Fruit fly (Drosophila melanogaster) S2 (cell line): Measurements from ENCODE around the gene UQCR-14L.

ENCODE experiments used
- CG8478 ChIP-seq: fragments of >200 bp; optimal IDR thresholded peaks from 2 replicates; lab custom pipeline; 2018
- CTCF ChIP-seq, 2 experiments: fragments of >200 bp; optimal IDR thresholded peaks; 2 replicates each; lab custom pipeline; 2018

UQCR-14L gene

DNA sequence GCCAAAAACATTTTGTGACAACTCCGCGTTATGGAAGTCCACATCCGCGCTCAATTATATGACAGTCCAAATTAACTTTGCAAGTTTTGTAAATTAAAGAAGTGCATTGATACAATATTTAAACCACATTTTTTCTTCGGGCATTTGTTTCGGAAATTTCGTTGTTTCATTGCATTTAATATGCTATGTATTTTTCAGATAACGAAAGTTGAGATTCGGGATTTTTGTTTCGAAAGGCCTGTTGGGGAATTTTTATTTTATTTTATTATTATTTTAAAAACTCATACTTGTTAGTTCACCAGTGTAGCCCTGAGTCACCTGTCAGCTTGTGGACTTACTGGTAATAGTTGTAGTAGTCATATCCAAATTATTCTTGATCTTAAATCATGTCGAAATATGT, at the start of gene UQCR-14L:
TSS of gene UQCR-14L (plus strand) at position 301 of the 400 bp plus-strand sequence.
- TF ChIP-seq CTCF (optimal IDR thresholded peaks at IDR 0.05; lab: Kevin White, UChicago) (no peak), CG8478 (no peak)

DNA sequence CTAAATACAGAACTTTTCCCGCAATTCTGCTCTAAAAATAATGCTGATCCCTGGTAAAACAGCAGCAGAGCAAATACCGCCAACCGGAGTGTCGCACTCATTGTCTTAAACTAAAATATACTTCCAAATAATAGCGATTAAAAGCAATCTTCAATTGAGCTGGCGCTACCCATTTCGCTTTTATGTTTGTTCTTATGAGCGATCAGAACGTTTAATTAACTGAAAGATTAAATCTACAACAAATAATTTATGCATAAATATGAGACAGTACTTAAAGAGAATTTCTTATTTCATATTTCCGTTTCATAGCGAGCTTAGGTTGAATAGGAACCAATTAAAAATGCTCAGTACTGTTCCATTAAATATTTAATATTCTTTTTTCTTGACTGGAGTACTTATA, 30.3 kb upstream of the UQCR-14L start, which contains the start of gene CG43125:
TSS of gene CG43125 (minus strand) at position 101 of the 400 bp plus-strand sequence.
- TF ChIP-seq CTCF (optimal IDR thresholded peaks at IDR 0.05; lab: Kevin White, UChicago) (no peak), CG8478 (no peak)

DNA sequence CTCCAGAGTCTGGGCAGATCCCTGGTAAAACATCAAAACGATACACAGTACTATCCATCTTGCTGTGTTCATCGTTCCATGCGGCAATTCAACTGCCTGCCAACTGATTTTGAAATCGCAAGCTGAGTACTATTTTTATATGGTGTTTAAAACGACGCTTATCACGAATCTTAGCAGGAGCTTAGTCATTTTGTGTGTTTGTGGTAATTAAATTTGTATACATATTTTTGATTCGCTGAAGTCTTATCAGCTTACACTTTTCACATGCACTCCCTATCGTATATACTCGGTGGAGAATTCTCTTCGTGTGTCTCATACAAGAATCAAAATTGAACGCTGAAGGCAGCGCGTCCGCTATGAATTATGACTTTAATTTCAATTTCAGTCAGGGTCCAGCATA, 29.2 kb upstream of the UQCR-14L start, which contains the start of gene CG43124:
TSS of gene CG43124 (minus strand) at position 101 of the 400 bp plus-strand sequence.
- TF ChIP-seq CTCF (optimal IDR thresholded peaks at IDR 0.05; lab: Kevin White, UChicago) = no peak
- no peak for TF ChIP-seq CG8478

DNA sequence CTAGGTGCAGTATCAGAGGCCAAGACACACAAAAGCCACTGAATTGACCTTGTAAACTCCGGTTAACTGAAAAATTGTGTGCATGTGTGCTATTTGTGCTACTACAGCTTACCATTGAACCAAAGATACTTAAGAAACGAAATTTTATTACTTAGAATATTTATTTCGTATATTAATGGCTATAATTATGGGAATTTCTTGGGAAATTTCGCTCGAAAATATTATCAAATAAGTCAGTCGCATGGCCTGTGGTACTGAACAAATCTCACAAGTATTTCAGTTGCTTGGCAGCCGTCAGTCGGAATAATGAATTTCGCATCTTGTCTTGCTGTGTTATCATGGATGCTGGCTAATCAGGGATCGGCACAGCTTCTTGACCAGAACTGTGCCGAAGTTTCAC, 11.6 kb upstream of the UQCR-14L start, which contains the start of gene CG34436:
TSS of gene CG34436 (plus strand) at position 301 of the 400 bp plus-strand sequence.
- TF ChIP-seq CG8478 (no peak), CTCF (optimal IDR thresholded peaks at IDR 0.05; lab: Kevin White, UChicago) (no peak)

DNA sequence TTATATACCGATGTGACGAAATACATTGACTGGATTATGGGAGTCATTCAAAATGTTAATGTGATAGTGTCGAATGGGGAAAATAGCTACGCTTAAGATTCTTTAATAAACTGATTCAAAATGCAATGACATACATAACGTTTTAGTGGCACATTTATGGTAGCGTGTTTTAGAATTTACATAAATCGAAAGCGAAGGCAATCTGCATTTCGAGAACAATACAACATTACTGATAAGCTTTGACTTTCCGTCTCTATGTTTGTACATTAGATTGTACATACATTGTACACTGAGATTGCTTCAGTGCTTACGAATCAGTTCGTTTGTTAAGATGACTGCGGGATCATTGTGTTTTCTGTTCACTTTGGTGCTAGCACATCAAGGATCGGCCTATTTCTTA, 10.4 kb upstream of the UQCR-14L start, which contains the start of gene CG34437:
TSS of gene CG34437 (plus strand) at position 301 of the 400 bp plus-strand sequence.
- TF ChIP-seq CG8478 (no peak), CTCF (optimal IDR thresholded peaks at IDR 0.05; lab: Kevin White, UChicago) (no peak)

DNA sequence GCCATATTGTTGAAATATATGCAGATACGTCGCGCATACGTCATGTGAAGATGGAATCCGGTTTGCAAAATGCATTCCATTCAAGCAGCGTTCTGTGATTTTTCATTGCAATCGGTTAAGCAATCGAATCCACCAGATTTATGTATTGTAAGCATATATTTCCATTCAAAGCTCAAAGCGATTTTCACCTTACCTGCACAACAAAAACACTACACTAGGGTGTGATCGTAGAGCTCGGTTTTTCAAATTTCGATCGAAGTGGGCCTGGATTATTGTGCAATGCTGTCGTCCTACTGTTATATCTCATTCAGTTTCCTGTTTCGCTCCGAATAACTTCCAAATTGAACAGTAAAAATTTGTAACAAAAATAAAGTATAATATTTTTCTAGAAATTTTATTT, 2.8 kb upstream of the UQCR-14L start, which contains the start of gene Mst98Ca:
TSS of gene Mst98Ca (plus strand) at position 301 of the 400 bp plus-strand sequence.
- TF ChIP-seq CTCF (optimal IDR thresholded peaks at IDR 0.05; lab: Kevin White, UChicago) = no peak
- no peak for TF ChIP-seq CG8478

DNA sequence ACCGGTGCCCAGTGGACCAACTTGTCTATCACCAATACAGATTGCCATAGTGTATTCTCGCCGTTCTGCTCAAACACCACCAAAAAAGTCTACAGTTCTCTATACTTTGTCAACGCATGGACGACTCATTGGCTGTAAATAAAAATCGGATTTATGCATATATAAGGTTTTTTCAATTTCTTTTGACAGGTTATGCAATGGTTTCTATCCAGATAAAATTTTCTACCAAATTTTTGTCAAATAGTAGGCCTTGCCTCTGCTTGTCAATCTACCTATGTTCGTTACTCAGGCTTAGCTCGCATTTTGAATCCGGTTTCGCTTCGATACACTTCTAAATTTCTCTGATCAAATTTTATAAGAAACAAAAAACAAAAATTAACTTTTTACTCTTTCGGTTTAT, 1.4 kb upstream of the UQCR-14L start, which contains the start of gene Mst98Cb:
TSS of gene Mst98Cb (plus strand) at position 301 of the 400 bp plus-strand sequence.
- TF ChIP-seq CG8478 (no peak), CTCF (optimal IDR thresholded peaks at IDR 0.05; lab: Kevin White, UChicago) (no peak)

DNA sequence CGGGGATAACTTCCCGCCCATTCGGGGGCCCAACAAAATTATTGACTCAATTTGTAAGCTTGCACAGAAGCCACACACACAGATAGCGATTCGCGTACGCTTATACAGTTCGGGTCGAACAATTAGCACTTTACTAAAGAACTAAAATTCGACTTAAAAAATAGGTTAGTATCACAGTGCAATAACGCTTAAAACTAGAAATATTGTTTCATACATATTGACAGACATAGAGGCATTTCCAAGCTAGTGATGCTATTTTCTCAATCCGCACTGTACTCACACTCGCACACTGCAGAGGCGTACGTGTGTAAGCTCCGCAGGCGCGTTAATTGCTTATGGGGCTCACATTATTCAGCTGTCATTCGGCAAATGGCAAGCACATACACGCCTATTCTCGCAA, 3.7 kb downstream of the UQCR-14L start:
- no peak for TF ChIP-seq CG8478
- no peak for TF ChIP-seq CTCF (optimal IDR thresholded peaks at IDR 0.05; lab: Kevin White, UChicago)

DNA sequence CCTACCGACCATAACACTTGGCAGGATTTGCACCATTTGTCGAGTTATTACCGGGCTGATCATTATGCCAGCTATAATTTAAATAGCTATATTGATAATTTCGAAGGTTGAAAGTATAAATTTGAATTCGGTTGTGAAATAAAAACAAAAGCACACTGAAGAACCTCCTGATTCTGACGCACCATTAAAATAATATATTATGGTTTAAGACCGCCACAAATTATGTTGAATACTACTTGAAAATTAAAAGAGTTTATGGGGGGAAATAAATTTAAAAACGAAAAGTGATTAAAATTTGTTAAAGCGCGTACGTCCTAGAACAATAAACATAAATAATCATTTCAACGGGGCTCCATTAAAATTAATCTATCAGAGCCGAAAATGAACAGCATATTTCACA, 10.7 kb downstream of the UQCR-14L start, which contains the start of gene CG12516:
TSS of gene CG12516 (minus strand) at position 101 of the 400 bp plus-strand sequence.
- TF ChIP-seq CG8478 (no peak), CTCF (optimal IDR thresholded peaks at IDR 0.05; lab: Kevin White, UChicago) (no peak)

DNA sequence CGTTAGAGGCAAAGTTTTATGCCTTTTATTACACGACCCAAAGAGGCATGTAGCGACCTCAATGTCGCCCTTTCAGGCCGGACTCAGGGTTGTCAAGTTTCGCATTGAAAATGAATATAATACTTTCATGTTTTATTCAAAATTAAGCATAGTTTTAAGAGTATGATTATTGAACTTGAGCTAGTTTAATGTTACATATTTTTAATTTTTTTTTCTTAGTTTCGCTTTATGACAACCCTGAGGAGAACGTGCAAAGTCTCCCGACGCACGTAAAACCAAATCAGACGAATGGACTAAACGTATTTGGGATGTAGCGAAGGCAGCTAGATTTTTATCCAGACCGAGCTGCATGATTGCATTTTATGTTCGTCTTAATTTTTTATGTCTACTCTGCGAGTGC, 12.1 kb downstream of the UQCR-14L start:
- no peak for TF ChIP-seq CG8478

DNA sequence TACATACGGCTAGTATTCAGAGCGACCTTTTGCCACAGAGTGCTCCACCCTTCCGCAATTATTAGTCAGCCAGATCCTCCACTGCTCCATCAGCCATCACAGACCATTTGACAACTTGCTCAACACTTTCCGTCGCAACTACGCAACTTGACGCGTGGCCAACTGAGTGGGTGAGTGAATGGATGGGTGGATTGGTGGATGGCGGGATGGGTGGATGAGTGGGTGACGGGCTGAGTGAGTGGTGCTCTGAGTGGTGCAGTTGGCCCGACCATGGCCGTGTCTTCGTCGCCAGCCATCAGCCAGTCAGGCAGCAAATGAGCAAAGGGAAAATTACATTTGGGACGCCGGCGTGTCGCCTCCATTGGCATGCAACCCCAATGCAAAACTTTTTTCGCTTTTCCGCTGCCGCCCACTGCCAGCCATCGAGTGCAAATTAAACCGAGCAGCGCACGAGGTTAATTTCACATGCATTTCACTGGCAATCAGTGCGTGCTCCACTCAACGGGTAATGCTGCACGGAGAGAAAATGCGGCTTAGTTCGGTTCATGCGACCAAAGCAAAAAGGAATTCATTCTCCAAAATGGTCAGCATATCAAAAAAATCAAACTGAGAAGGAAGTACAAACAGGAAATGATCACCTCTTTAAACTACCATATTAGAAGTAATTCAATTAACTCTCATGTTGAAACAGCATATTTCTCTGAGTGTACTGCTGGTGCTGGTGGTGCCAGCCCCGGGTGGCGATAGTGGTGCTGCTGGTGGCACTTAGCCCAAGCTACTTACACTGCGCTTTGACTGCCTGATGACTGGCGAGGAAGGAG, 14.3 kb downstream of the UQCR-14L start:
- TF ChIP-seq CG8478 = no peak
- TF ChIP-seq CTCF (optimal IDR thresholded peaks at IDR 0.05; lab: Kevin White, UChicago) = no peak

DNA sequence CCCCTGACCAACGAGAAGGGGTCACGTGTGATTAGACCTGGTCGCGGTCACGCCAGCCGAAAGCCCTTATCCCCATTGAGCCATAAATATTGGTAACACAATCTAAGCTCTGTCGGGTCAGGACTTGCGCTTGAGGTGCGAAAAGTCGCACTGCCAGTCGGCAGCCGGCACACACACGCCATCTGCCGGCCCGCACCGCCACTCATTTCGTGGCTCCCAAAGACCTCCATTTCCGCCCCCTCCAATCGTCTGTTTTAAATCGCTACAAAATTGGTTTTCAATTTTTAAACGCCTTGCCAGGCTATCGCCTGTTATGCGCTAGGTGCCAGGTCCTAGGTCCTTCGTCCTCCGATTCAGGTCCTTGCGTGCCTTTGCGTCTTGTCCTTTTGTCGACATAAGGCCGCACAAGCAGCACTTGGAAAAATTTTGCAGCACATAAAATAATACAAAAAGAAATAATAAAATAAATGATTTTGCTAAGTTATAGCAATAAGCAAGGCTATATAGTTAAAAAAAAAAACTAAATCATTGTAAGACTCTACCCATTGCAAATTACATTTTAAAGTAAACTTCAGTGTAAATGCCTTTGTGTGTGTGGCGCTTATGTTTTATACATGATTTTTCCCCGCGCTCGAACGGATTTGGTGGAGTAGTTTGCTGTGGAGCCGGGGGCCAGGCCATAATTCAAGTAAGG, 23.4 kb downstream of the UQCR-14L start:
- TF ChIP-seq CTCF (optimal IDR thresholded peaks at IDR 0.05; lab: Kevin White, UChicago) = peak; percentile 76 to 83
- no peak for TF ChIP-seq CG8478

DNA sequence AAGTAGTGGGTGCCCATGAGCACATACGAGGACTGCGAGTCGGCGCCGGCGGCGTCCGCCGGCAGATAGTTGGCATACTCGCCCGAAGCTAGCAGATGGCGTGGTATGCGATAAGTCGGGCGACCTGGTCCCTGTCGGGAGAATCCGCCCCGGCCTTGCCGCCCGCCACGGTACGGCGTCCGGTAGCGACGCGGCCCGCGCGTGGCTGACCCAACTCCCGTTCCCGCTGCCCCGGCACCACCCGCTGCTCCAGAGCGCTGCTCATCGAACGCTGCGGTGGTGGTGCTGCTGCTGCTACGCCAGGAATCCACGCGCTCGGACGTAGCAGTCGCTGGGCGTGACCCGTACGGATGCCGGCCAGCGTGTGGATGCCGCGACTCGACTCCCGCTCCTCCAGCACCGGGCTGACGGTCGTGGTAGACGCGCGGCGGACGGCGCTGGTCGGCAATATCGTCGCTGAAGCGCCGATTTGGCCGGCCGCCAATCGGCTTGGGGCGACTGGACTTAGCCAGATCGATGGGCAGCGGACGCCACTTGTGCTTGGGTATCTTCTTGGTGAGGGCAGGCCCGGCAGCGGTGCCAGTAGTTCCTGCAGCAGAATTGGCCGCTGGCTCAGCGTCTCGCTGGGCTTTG, 30.0 kb downstream of the UQCR-14L start:
- TF ChIP-seq CG8478 (no peak), CTCF (optimal IDR thresholded peaks at IDR 0.05; lab: Kevin White, UChicago) (no peak)

DNA sequence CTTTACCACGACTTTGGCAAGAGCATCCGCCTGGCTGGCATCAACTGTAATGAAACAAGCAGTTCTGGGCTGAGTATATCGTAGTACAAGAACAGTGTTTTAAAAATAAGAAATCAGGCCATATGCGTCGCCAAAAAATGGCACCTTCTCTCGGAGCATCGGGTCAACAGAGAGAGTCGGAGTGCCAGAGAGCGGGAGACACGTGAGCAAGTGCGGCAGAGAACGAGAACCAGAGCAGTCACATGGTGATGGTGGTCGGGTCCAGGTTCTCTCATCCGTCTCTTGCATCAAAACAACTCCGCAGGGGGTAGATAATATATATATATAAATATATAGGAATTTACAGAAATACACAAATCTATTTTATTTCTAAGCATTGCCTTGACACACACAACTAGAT, 31.0 kb downstream of the UQCR-14L start:
- TF ChIP-seq CTCF (optimal IDR thresholded peaks at IDR 0.05; lab: Kevin White, UChicago) = no peak
- TF ChIP-seq CG8478 = no peak

DNA sequence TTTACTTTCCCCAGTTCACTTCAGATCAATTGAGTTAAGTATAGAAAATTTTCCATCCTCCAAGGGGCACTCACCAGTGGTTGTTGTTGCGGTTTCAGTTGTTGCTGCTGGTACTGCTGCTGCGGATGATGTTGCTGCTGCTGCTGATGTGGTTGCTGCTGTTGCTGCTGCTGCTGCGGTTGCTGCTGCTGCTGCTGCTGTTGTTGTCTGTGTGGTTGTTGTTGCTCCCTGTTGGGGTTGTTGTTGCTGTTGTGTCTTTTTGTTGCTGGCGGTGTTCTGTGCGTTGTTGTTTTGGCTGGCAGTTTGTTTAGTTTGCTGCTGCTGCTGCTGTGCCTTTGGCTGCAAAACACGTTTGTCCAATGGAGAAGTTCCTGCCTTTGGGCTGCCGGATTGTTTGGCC, 31.6 kb downstream of the UQCR-14L start:
- TF ChIP-seq CTCF (optimal IDR thresholded peaks at IDR 0.05; lab: Kevin White, UChicago) (no peak), CG8478 (no peak)
